Worm (Caenorhabditis elegans) whole organism, L2 larva: ENCODE measurements around the gene B0303.14.

Source experiments
- lin-39 ChIP-seq: fragments of 150-350 bp; optimal IDR thresholded peaks from 2 replicates; lab custom pipeline; 2014; ENCODE audit warnings: missing biosample characterization, missing genetic modification reagents, missing genetic modification characterization
- lsy-2 ChIP-seq, 2 experiments: fragments of 150-350 bp in 1 of 2; sonication (generic microtip) in 1 of 2; optimal IDR thresholded peaks; 2 replicates each; lab custom pipeline; 2014 to 2017; ENCODE audit warnings: missing biosample characterization in 2 of 2, missing genetic modification characterization in 2 of 2
- mdl-1 ChIP-seq, 2 experiments: fragments of 150-350 bp in 1 of 2; sonication (generic microtip) in 1 of 2; optimal IDR thresholded peaks; 2 replicates each; lab custom pipeline; 2017; ENCODE audit warnings: missing biosample characterization in 2 of 2, missing genetic modification characterization in 2 of 2
- nhr-12 ChIP-seq: fragments of 150-350 bp; optimal IDR thresholded peaks from 2 replicates; lab custom pipeline; 2014; ENCODE audit warnings: missing biosample characterization, missing genetic modification characterization
- peb-1 ChIP-seq: fragments of 150-350 bp; optimal IDR thresholded peaks from 2 replicates; lab custom pipeline; 2014; ENCODE audit warnings: missing biosample characterization, missing genetic modification characterization
- snpc-4 ChIP-seq: fragments of 150-350 bp; optimal IDR thresholded peaks from 2 replicates; lab custom pipeline; 2014; ENCODE audit warnings: missing biosample characterization, missing genetic modification characterization

- TF ChIP-seq peb-1 (tag; lab: Kevin White, UChicago) (no peak), lsy-2 (tag; optimal IDR thresholded peaks at IDR 0.05; lab: Kevin White, UChicago) (no peak), nhr-12 (no peak), snpc-4 (tag; lab: Kevin White, UChicago) (no peak), lin-39 (tag; lab: Kevin White, UChicago) (no peak), mdl-1 (tag; optimal IDR thresholded peaks at IDR 0.05; lab: Kevin White, UChicago) (no peak)
These were observed 3.0 kb downstream of the B0303.14 start for ce11 chrIII:8712968-8713367.
